Fruit fly (Drosophila melanogaster): ENCODE data around the gene gzl.

The gzl gene

dm6 chr3R:6368100-6368499, 14.6 kb upstream of the gzl start, which contains the start of gene CG42724 (continued):
- TF ChIP-seq pzg (GFP tag; optimal IDR thresholded peaks at IDR 0.05) (peak; percentile 86), peb (GFP tag; IDR thresholded peaks at IDR 0.05) (0 out of 2 replicates have a peak, but pooled peaks have one; percentile 8), tio (GFP tag; optimal IDR thresholded peaks at IDR 0.05) (no peak), nmo (GFP tag; optimal IDR thresholded peaks at IDR 0.05) (peak; percentile 64), CG12942 (GFP tag; optimal IDR thresholded peaks at IDR 0.05) (peak; percentile 41), CG13775 (GFP tag; optimal IDR thresholded peaks at IDR 0.05) (peak; percentile 36), CG10267 (tag; optimal IDR thresholded peaks at IDR 0.05) (peak; percentile 35), HLHmδ (GFP tag; optimal IDR thresholded peaks at IDR 0.05) (no peak), CG34422 (GFP tag; IDR thresholded peaks at IDR 0.05) (peak; percentile 44; the same call in 1 of the 3 replicates), Ada2b (GFP tag; IDR thresholded peaks at IDR 0.05) (peak; percentile 55), HmgZ (tag; optimal IDR thresholded peaks at IDR 0.05) (peak; percentile 59), sna (GFP tag; IDR thresholded peaks at IDR 0.05; ENCODE audit: partially characterized antibody) (0 out of 2 replicates have a peak, but pooled peaks have one; percentile 13), CG18764 (GFP tag; optimal IDR thresholded peaks at IDR 0.05) (peak; percentile 6), CG3847 (GFP tag; IDR thresholded peaks at IDR 0.05) (peak; percentile 74; the same call in 1 of the 2 replicates), sens (GFP tag) (peak; percentile 96), ara (GFP tag; IDR thresholded peaks at IDR 0.05) (0 out of 2 replicates have a peak, but pooled peaks have one; percentile 27), ab (GFP tag; optimal IDR thresholded peaks at IDR 0.05) (peak; percentile 8), CG2889 (GFP tag; IDR thresholded peaks at IDR 0.05) (0 out of 3 replicates have a peak, but pooled peaks have one; percentile 50), lov (optimal IDR thresholded peaks at IDR 0.05) (no peak), lov (GFP tag; IDR thresholded peaks at IDR 0.05) (0 out of 3 replicates have a peak, but pooled peaks have one; percentile 32), Oli (tag; optimal IDR thresholded peaks at IDR 0.05) (no peak), bowl (GFP tag; IDR thresholded peaks at IDR 0.05) (no peak), Meics (GFP tag; optimal IDR thresholded peaks at IDR 0.05) (peak; percentile 100), CG12659 (GFP tag; optimal IDR thresholded peaks at IDR 0.05) (peak; percentile 67), dysf (GFP tag; IDR thresholded peaks at IDR 0.05) (peak; percentile 52; the same call in 2 of the 3 replicates), Xbp1 (GFP tag; optimal IDR thresholded peaks at IDR 0.05) (peak; percentile 67), Deaf1 (tag; optimal IDR thresholded peaks at IDR 0.05) (no peak), shn (GFP tag; optimal IDR thresholded peaks at IDR 0.05) (peak; percentile 68), amos (GFP tag; IDR thresholded peaks at IDR 0.05; ENCODE audit: partially characterized antibody) (peak; percentile 48; the same call in 1 of the 2 replicates), sisA (GFP tag; IDR thresholded peaks at IDR 0.05) (peak; percentile 67), exex (tag; optimal IDR thresholded peaks at IDR 0.05) (no peak), CG33213 (GFP tag; optimal IDR thresholded peaks at IDR 0.05) (peak; percentile 59), CG13624 (GFP tag; optimal IDR thresholded peaks at IDR 0.05) (peak; percentile 83), Mes4 (GFP tag; optimal IDR thresholded peaks at IDR 0.05) (peak; percentile 47), klu (GFP tag; IDR thresholded peaks at IDR 0.05) (peak; percentile 21; the same call in 1 of the 2 replicates), CG11398 (GFP tag; optimal IDR thresholded peaks at IDR 0.05) (peak; percentile 52), CG15479 (GFP tag; optimal IDR thresholded peaks at IDR 0.05) (peak; percentile 37), CG17328 (GFP tag; IDR thresholded peaks at IDR 0.05) (0 out of 2 replicates have a peak, but pooled peaks have one; percentile 30), CG12299 (tag; optimal IDR thresholded peaks at IDR 0.05) (peak; percentile 39), CG8089 (GFP tag; optimal IDR thresholded peaks at IDR 0.05) (peak; percentile 46), p53 (GFP tag; optimal IDR thresholded peaks at IDR 0.05) (peak; percentile 44), pb (GFP tag; optimal IDR thresholded peaks at IDR 0.05) (peak; percentile 9), CG14860 (GFP tag; IDR thresholded peaks at IDR 0.05; ENCODE audit: partially characterized antibody) (no peak), CG10543 (GFP tag; optimal IDR thresholded peaks at IDR 0.05) (no peak), Hr51 (GFP tag; optimal IDR thresholded peaks at IDR 0.05) (peak in 1 of 2 experiments; percentile 58), org-1 (GFP tag; optimal IDR thresholded peaks at IDR 0.05) (peak; percentile 43), Antp (GFP tag; optimal IDR thresholded peaks at IDR 0.05) (peak; percentile 78), gsb (GFP tag; IDR thresholded peaks at IDR 0.05) (peak; percentile 43; the same call in 1 of the 2 replicates), Chrac-16 (GFP tag; optimal IDR thresholded peaks at IDR 0.05) (peak; percentile 71), CG9797 (GFP tag; optimal IDR thresholded peaks at IDR 0.05) (peak; percentile 58)
